Fruit fly (Drosophila melanogaster) whole organism, embryonic: Measurements from ENCODE around the gene Pfdn2.

Source experiments
- CG1024 ChIP-seq: fragments of 200-800 bp; sonication (Bioruptor generic); IDR thresholded peaks from 2 replicates; pipeline ENCODE4 v1.3.6; 2022; ENCODE audit warnings: missing biosample characterization, missing genetic modification characterization
- CG10267 ChIP-seq: fragments of 200-800 bp; sonication (Bioruptor generic); optimal IDR thresholded peaks from 2 replicates; lab custom pipeline; 2018; ENCODE audit warnings: missing biosample characterization, mild to moderate bottlenecking, missing genetic modification characterization, moderate library complexity
- CG10321 ChIP-seq: fragments of 200-800 bp; sonication (Bioruptor generic); IDR thresholded peaks from 2 replicates; pipeline ENCODE4 v1.3.6; 2022; ENCODE audit warnings: missing biosample characterization, missing genetic modification characterization
- CG10565 ChIP-seq: fragments of 200-800 bp; sonication (Bioruptor generic); optimal IDR thresholded peaks from 3 replicates; lab custom pipeline; 2016; ENCODE audit warnings: missing biosample characterization, mild to moderate bottlenecking, missing genetic modification characterization
- CG11504 ChIP-seq: fragments of 200-800 bp; sonication (Bioruptor generic); optimal IDR thresholded peaks from 3 replicates; lab custom pipeline; 2019; ENCODE audit warnings: missing biosample characterization, mild to moderate bottlenecking, missing genetic modification characterization, moderate library complexity
- CG13123 ChIP-seq: fragments of 200-800 bp; sonication (Bioruptor generic); optimal IDR thresholded peaks from 2 replicates; lab custom pipeline; 2016; ENCODE audit warnings: missing biosample characterization, missing genetic modification characterization
- CG1603 ChIP-seq: fragments of 200-800 bp; sonication (Bioruptor generic); optimal IDR thresholded peaks from 2 replicates; lab custom pipeline; 2019; ENCODE audit warnings: missing biosample characterization, mild to moderate bottlenecking, missing genetic modification characterization, moderate library complexity
- CG1647 ChIP-seq: fragments of 200-800 bp; sonication (Bioruptor generic); optimal IDR thresholded peaks from 3 replicates; lab custom pipeline; 2016; ENCODE audit warnings: missing biosample characterization, missing genetic modification characterization
- CG17912 ChIP-seq: fragments of 200-800 bp; sonication (Bioruptor generic); optimal IDR thresholded peaks from 2 replicates; lab custom pipeline; 2018; ENCODE audit warnings: missing biosample characterization, mild to moderate bottlenecking, missing genetic modification characterization
- CG18011 ChIP-seq: fragments of 200-800 bp; sonication (Bioruptor generic); optimal IDR thresholded peaks from 2 replicates; lab custom pipeline; 2017; ENCODE audit warnings: missing biosample characterization, missing genetic modification characterization, mild to moderate bottlenecking, moderate library complexity, missing genotype
- CG2129 ChIP-seq: fragments of 200-800 bp; sonication (Bioruptor generic); IDR thresholded peaks from 2 replicates; pipeline ENCODE4 v1.3.6; 2022; ENCODE audit warnings: missing biosample characterization, missing genetic modification characterization; ENCODE audit not compliant: partially characterized antibody
- CG2712 ChIP-seq: fragments of 200-800 bp; optimal IDR thresholded peaks from 3 replicates; lab custom pipeline; 2019; ENCODE audit warnings: missing biosample characterization, mild to moderate bottlenecking, missing genetic modification characterization, moderate library complexity
- CG3163 ChIP-seq: fragments of 200-800 bp; sonication (Bioruptor generic); optimal IDR thresholded peaks from 3 replicates; lab custom pipeline; 2016; ENCODE audit warnings: missing biosample characterization, missing genetic modification characterization
- CG3847 ChIP-seq: fragments of 200-800 bp; sonication (Bioruptor generic); IDR thresholded peaks from 2 replicates; pipeline ENCODE4 v1.3.6; 2022; ENCODE audit warnings: missing biosample characterization, missing genetic modification characterization
- CG3995 ChIP-seq: fragments of 200-800 bp; sonication (Bioruptor generic); optimal IDR thresholded peaks from 3 replicates; lab custom pipeline; 2016; ENCODE audit warnings: missing biosample characterization, missing genetic modification characterization
- CG4854 ChIP-seq: fragments of 200-800 bp; sonication (Bioruptor generic); optimal IDR thresholded peaks from 2 replicates; lab custom pipeline; 2016; ENCODE audit warnings: missing biosample characterization, missing genetic modification characterization, inconsistent platforms
- CG5180 ChIP-seq: fragments of 200-800 bp; sonication (Bioruptor generic); optimal IDR thresholded peaks from 3 replicates; lab custom pipeline; 2017; ENCODE audit warnings: missing biosample characterization, missing genetic modification characterization, mild to moderate bottlenecking, moderate library complexity, missing genetic modification reagents
- CG7839 ChIP-seq: fragments of 200-800 bp; sonication (Bioruptor generic); optimal IDR thresholded peaks from 3 replicates; lab custom pipeline; 2018; ENCODE audit warnings: missing biosample characterization, mild to moderate bottlenecking, missing genetic modification characterization, moderate library complexity
- CHES-1-like ChIP-seq: fragments of 200-800 bp; sonication (Bioruptor generic); optimal IDR thresholded peaks from 2 replicates; lab custom pipeline; 2016; ENCODE audit warnings: missing biosample characterization, missing genetic modification characterization
- CTCF ChIP-seq: fragments of 200-800 bp; sonication (Bioruptor generic); optimal IDR thresholded peaks from 2 replicates; lab custom pipeline; 2017; ENCODE audit warnings: missing biosample characterization, mild to moderate bottlenecking, missing genetic modification characterization, moderate library complexity
- Camta ChIP-seq: fragments of 200-800 bp; sonication (Bioruptor generic); optimal IDR thresholded peaks from 2 replicates; lab custom pipeline; 2016; ENCODE audit warnings: missing biosample characterization, missing genetic modification characterization
- D19A ChIP-seq: fragments of 200-800 bp; optimal IDR thresholded peaks from 3 replicates; lab custom pipeline; 2019; ENCODE audit warnings: missing biosample characterization, mild to moderate bottlenecking, missing genetic modification characterization, moderate library complexity
- Dip2 ChIP-seq: fragments of 200-800 bp; sonication (Bioruptor generic); IDR thresholded peaks from 2 replicates; pipeline ENCODE4 v1.3.6; 2022; ENCODE audit warnings: missing biosample characterization, missing genetic modification characterization
- Fer3 ChIP-seq: fragments of 200-800 bp; sonication (Bioruptor generic); optimal IDR thresholded peaks from 2 replicates; lab custom pipeline; 2018; ENCODE audit warnings: missing biosample characterization, mild to moderate bottlenecking, missing genetic modification characterization, moderate library complexity
- Lim3 ChIP-seq: fragments of 200-800 bp; sonication (Bioruptor generic); IDR thresholded peaks from 2 replicates; pipeline ENCODE4 v1.3.6; 2022; ENCODE audit warnings: missing biosample characterization, missing genetic modification characterization
- Max ChIP-seq: fragments of 200-800 bp; sonication (Bioruptor generic); optimal IDR thresholded peaks from 2 replicates; lab custom pipeline; 2016; ENCODE audit warnings: missing biosample characterization, mild to moderate bottlenecking, missing genetic modification characterization
- Ravus ChIP-seq: fragments of 200-800 bp; sonication (Bioruptor generic); IDR thresholded peaks from 2 replicates; pipeline ENCODE4 v1.3.6; 2022; ENCODE audit warnings: missing biosample characterization, missing genetic modification characterization
- Sin3A ChIP-seq: fragments of >200 bp; optimal IDR thresholded peaks from 2 replicates; lab custom pipeline; 2018
- Sry-δ ChIP-seq: fragments of 200-800 bp; sonication (Bioruptor generic); optimal IDR thresholded peaks from 2 replicates; lab custom pipeline; 2016; ENCODE audit warnings: missing biosample characterization, missing genetic modification characterization
- Usf ChIP-seq: fragments of 200-800 bp; sonication (Bioruptor generic); optimal IDR thresholded peaks from 2 replicates; lab custom pipeline; 2017; ENCODE audit warnings: missing genotype, missing biosample characterization, missing genetic modification characterization
- Vsx1 ChIP-seq: fragments of 200-800 bp; sonication (Bioruptor generic); optimal IDR thresholded peaks from 2 replicates; lab custom pipeline; 2017; ENCODE audit warnings: missing biosample characterization, mild to moderate bottlenecking, missing genetic modification characterization, missing genetic modification reagents
- Xbp1 ChIP-seq: fragments of 200-800 bp; sonication (Bioruptor generic); optimal IDR thresholded peaks from 3 replicates; lab custom pipeline; 2016; ENCODE audit warnings: missing biosample characterization, mild to moderate bottlenecking, missing genetic modification characterization
- bowl ChIP-seq: fragments of 200-800 bp; sonication (Bioruptor generic); IDR thresholded peaks from 2 replicates; pipeline ENCODE4 v1.3.6; 2022; ENCODE audit warnings: missing biosample characterization, missing genetic modification characterization
- br ChIP-seq: fragments of >200 bp; optimal IDR thresholded peaks from 2 replicates; lab custom pipeline; 2017
- chinmo ChIP-seq: fragments of 200-800 bp; sonication (Bioruptor generic); IDR thresholded peaks from 4 replicates; pipeline ENCODE4 v1.3.6; 2022; ENCODE audit warnings: missing biosample characterization, missing genetic modification characterization; ENCODE audit not compliant: partially characterized antibody
- chn ChIP-seq: fragments of 200-800 bp; sonication (Bioruptor generic); optimal IDR thresholded peaks from 2 replicates; lab custom pipeline; 2016; ENCODE audit warnings: missing biosample characterization, missing genetic modification characterization
- en ChIP-seq: fragments of 200-800 bp; sonication (Bioruptor generic); optimal IDR thresholded peaks from 2 replicates; lab custom pipeline; 2016; ENCODE audit warnings: missing biosample characterization, missing genetic modification characterization
- eyg ChIP-seq: fragments of 200-800 bp; sonication (Bioruptor generic); optimal IDR thresholded peaks from 3 replicates; lab custom pipeline; 2016; ENCODE audit warnings: missing biosample characterization, missing genetic modification characterization
- ftz-f1 ChIP-seq: fragments of 200-800 bp; sonication (Bioruptor generic); optimal IDR thresholded peaks from 2 replicates; lab custom pipeline; 2016; ENCODE audit warnings: missing biosample characterization, missing genetic modification characterization
- grau ChIP-seq: fragments of 200-800 bp; optimal IDR thresholded peaks from 3 replicates; lab custom pipeline; 2019; ENCODE audit warnings: missing biosample characterization, mild to moderate bottlenecking, missing genetic modification characterization, moderate library complexity
- h ChIP-seq: fragments of >200 bp; optimal IDR thresholded peaks from 2 replicates; lab custom pipeline; 2017
- kay ChIP-seq: fragments of 200-800 bp; sonication (Bioruptor generic); optimal IDR thresholded peaks from 2 replicates; lab custom pipeline; 2016; ENCODE audit warnings: missing biosample characterization, missing genetic modification characterization
- ken ChIP-seq: fragments of 200-800 bp; sonication (Bioruptor generic); IDR thresholded peaks from 3 replicates; pipeline ENCODE4 v1.3.6; 2022; ENCODE audit warnings: missing biosample characterization, missing genetic modification characterization
- lola ChIP-seq, 3 experiments: fragments of >200 bp in 2 of 3; fragments of 200-800 bp in 1 of 3; sonication (Bioruptor generic) in 1 of 3; optimal IDR thresholded peaks; 2 replicates each; lab custom pipeline; 2017 to 2019; ENCODE audit warnings: missing biosample characterization in 3 of 3, missing genetic modification characterization in 3 of 3, mild to moderate bottlenecking in 1 of 3, moderate library complexity in 1 of 3
- nom ChIP-seq: fragments of 200-800 bp; sonication (Bioruptor generic); optimal IDR thresholded peaks from 2 replicates; lab custom pipeline; 2017; ENCODE audit warnings: missing biosample characterization, missing genetic modification characterization, mild to moderate bottlenecking, moderate library complexity, missing genetic modification reagents
- oc ChIP-seq: fragments of 200-800 bp; sonication (Bioruptor generic); optimal IDR thresholded peaks from 2 replicates; lab custom pipeline; 2018; ENCODE audit warnings: missing biosample characterization, mild to moderate bottlenecking, missing genetic modification characterization, moderate library complexity
- pnt ChIP-seq: fragments of 200-800 bp; sonication (Bioruptor generic); optimal IDR thresholded peaks from 3 replicates; lab custom pipeline; 2016; ENCODE audit warnings: missing biosample characterization, missing genetic modification characterization
- tup ChIP-seq: fragments of 200-800 bp; sonication (Bioruptor generic); optimal IDR thresholded peaks from 2 replicates; lab custom pipeline; 2016; ENCODE audit warnings: missing biosample characterization, mild to moderate bottlenecking, missing genetic modification characterization, moderate library complexity
- vnd ChIP-seq: fragments of 200-800 bp; sonication (Bioruptor generic); IDR thresholded peaks from 3 replicates; pipeline ENCODE4 v1.3.6; 2022; ENCODE audit warnings: missing biosample characterization, missing genetic modification characterization; ENCODE audit not compliant: partially characterized antibody
- yki ChIP-seq: fragments of >200 bp; optimal IDR thresholded peaks from 3 replicates; lab custom pipeline; 2018
- zf30C ChIP-seq: fragments of 200-800 bp; sonication (Bioruptor generic); optimal IDR thresholded peaks from 3 replicates; lab custom pipeline; 2018; ENCODE audit warnings: missing biosample characterization, mild to moderate bottlenecking, missing genetic modification characterization

The Pfdn2 gene

dm6 chr3L:11089805-11090440 lies 15.7 kb upstream of the Pfdn2 start (continued):
- TF ChIP-seq eyg (GFP tag; lab: Kevin White, UChicago) (peak; percentile 77), Vsx1 (GFP tag; lab: Kevin White, UChicago) (peak; percentile 83), chinmo (GFP tag; lab: Robert Waterston, UW) (peak; percentile 65; the same call in 1 of the 4 replicates), Ravus (no peak; the same call in none of the 2 replicates), CG10321 (GFP tag; lab: Robert Waterston, UW) (peak; percentile 54; the same call in 1 of the 2 replicates), CG1024 (peak; percentile 84), Usf (peak; percentile 56), chn (GFP tag; lab: Kevin White, UChicago) (peak; percentile 84), CTCF (GFP tag; lab: Kevin White, UChicago) (peak; percentile 63), CG18011 (GFP tag; lab: Kevin White, UChicago) (peak; percentile 77), CG3847 (GFP tag; lab: Robert Waterston, UW) (peak; percentile 65), Lim3 (peak; percentile 33; the same call in 1 of the 2 replicates), CG3163 (GFP tag; lab: Kevin White, UChicago) (peak; percentile 59), CG10267 (tag; lab: Kevin White, UChicago) (peak; percentile 88), h (lab: Kevin White, UChicago) (no peak), vnd (GFP tag; lab: Robert Waterston, UW) (peak; percentile 50; the same call in 1 of the 3 replicates), Sry-δ (GFP tag; lab: Kevin White, UChicago) (peak; percentile 35), Fer3 (tag; lab: Kevin White, UChicago) (peak; percentile 52), ken (GFP tag; lab: Robert Waterston, UW) (no peak), CG1603 (tag; lab: Kevin White, UChicago) (peak; percentile 71), ftz-f1 (GFP tag; lab: Kevin White, UChicago) (no peak), CG13123 (GFP tag; lab: Kevin White, UChicago) (peak; percentile 75), Camta (GFP tag; lab: Kevin White, UChicago) (peak; percentile 89), CG10565 (peak; percentile 29), CG17912 (GFP tag; lab: Kevin White, UChicago) (no peak), CG4854 (peak; percentile 73), Sin3A (lab: Kevin White, UChicago) (no peak), D19A (tag; lab: Kevin White, UChicago) (peak; percentile 93), CG11504 (tag; lab: Kevin White, UChicago) (peak; percentile 96), bowl (GFP tag; lab: Robert Waterston, UW) (no peak), CHES-1-like (GFP tag; lab: Kevin White, UChicago) (peak; percentile 75), Max (GFP tag; lab: Kevin White, UChicago) (peak; percentile 93), pnt (GFP tag; lab: Kevin White, UChicago) (peak; percentile 69), oc (tag; lab: Kevin White, UChicago) (peak; percentile 81), tup (GFP tag; lab: Kevin White, UChicago) (peak; percentile 76), yki (lab: Kevin White, UChicago) (no peak), CG3995 (GFP tag; lab: Kevin White, UChicago) (no peak), grau (tag; lab: Kevin White, UChicago) (peak; percentile 92), CG7839 (tag; lab: Kevin White, UChicago) (peak; percentile 97), br (lab: Kevin White, UChicago) (no peak), CG1647 (peak; percentile 73), Xbp1 (GFP tag; lab: Kevin White, UChicago) (peak; percentile 92), en (peak; percentile 34), kay (GFP tag; lab: Kevin White, UChicago) (peak; percentile 90), CG2712 (tag; lab: Kevin White, UChicago) (peak; percentile 96), Dip2 (no peak; the same call in 1 of the 2 replicates), nom (GFP tag; lab: Kevin White, UChicago) (no peak), zf30C (GFP tag; lab: Kevin White, UChicago) (no peak), CG5180 (GFP tag; lab: Kevin White, UChicago) (peak; percentile 86), CG2129 (GFP tag; lab: Robert Waterston, UW) (no peak), lola (GFP tag; optimal IDR thresholded peaks at IDR 0.05; lab: Kevin White, UChicago) (peak in 1 of 3 experiments; percentile 96)
